Fruit fly (Drosophila melanogaster) whole organism, embryonic: ENCODE data around the gene CG10376.

ENCODE experiments used
- Ada2b ChIP-seq: fragments of 200-800 bp; sonication (Bioruptor generic); IDR thresholded peaks from 2 replicates; pipeline ENCODE4 v1.3.6; 2022; ENCODE audit warnings: missing biosample characterization, missing genetic modification characterization
- Asciz ChIP-seq: fragments of 200-800 bp; sonication (Bioruptor generic); optimal IDR thresholded peaks from 2 replicates; lab custom pipeline; 2017; ENCODE audit warnings: missing biosample characterization, mild to moderate bottlenecking, missing genetic modification characterization, missing genetic modification reagents
- Atf-2 ChIP-seq: fragments of 200-800 bp; sonication (Bioruptor generic); optimal IDR thresholded peaks from 2 replicates; lab custom pipeline; 2016; ENCODE audit warnings: missing biosample characterization, missing genetic modification characterization
- Atf6 ChIP-seq: fragments of 200-800 bp; sonication (Bioruptor generic); IDR thresholded peaks from 2 replicates; pipeline ENCODE4 v1.3.6; 2022; ENCODE audit warnings: missing biosample characterization, missing genetic modification characterization
- CG10366 ChIP-seq: fragments of 200-800 bp; sonication (Bioruptor generic); IDR thresholded peaks from 2 replicates; pipeline ENCODE4 v1.3.6; 2022; ENCODE audit warnings: missing biosample characterization, missing genetic modification characterization
- CG10543 ChIP-seq: fragments of 200-800 bp; sonication (Bioruptor generic); optimal IDR thresholded peaks from 3 replicates; lab custom pipeline; 2017; ENCODE audit warnings: missing biosample characterization, mild to moderate bottlenecking, missing genetic modification characterization, moderate library complexity
- CG11093 ChIP-seq: fragments of 200-800 bp; sonication (Bioruptor generic); IDR thresholded peaks from 3 replicates; pipeline ENCODE4 v1.3.6; 2022; ENCODE audit warnings: missing biosample characterization, missing genetic modification characterization
- CG11456 ChIP-seq: fragments of 200-800 bp; sonication (Bioruptor generic); IDR thresholded peaks from 3 replicates; pipeline ENCODE4 v1.3.6; 2022; ENCODE audit warnings: missing biosample characterization, missing genetic modification characterization
- CG12744 ChIP-seq: fragments of 200-800 bp; sonication (Bioruptor generic); optimal IDR thresholded peaks from 2 replicates; lab custom pipeline; 2016; ENCODE audit warnings: missing biosample characterization, missing genetic modification characterization
- CG13624 ChIP-seq: fragments of 200-800 bp; sonication (Bioruptor generic); optimal IDR thresholded peaks from 2 replicates; lab custom pipeline; 2016; ENCODE audit warnings: missing biosample characterization, missing genetic modification characterization
- CG14014 ChIP-seq: fragments of 200-800 bp; sonication (Bioruptor generic); IDR thresholded peaks from 2 replicates; pipeline ENCODE4 v1.3.6; 2022; ENCODE audit warnings: missing biosample characterization, missing genetic modification characterization
- CG17359 ChIP-seq: fragments of 200-800 bp; sonication (Bioruptor generic); optimal IDR thresholded peaks from 3 replicates; lab custom pipeline; 2018; ENCODE audit warnings: missing biosample characterization, mild to moderate bottlenecking, missing genetic modification characterization, moderate library complexity
- CG17802 ChIP-seq: fragments of 200-800 bp; sonication (Bioruptor generic); optimal IDR thresholded peaks from 2 replicates; lab custom pipeline; 2018; ENCODE audit warnings: missing biosample characterization, mild to moderate bottlenecking, missing genetic modification characterization, moderate library complexity
- CG30403 ChIP-seq: fragments of 200-800 bp; sonication (Bioruptor generic); optimal IDR thresholded peaks from 3 replicates; lab custom pipeline; 2016; ENCODE audit warnings: missing biosample characterization, missing genetic modification characterization
- CG3838 ChIP-seq: fragments of 200-800 bp; sonication (Bioruptor generic); optimal IDR thresholded peaks from 3 replicates; lab custom pipeline; 2016; ENCODE audit warnings: missing biosample characterization, missing genetic modification characterization
- CG42726 ChIP-seq: fragments of 200-800 bp; sonication (Bioruptor generic); IDR thresholded peaks from 2 replicates; pipeline ENCODE4 v1.3.6; 2022; ENCODE audit warnings: missing biosample characterization, missing genetic modification characterization; ENCODE audit not compliant: partially characterized antibody
- CG6654 ChIP-seq: fragments of 200-800 bp; sonication (Bioruptor generic); optimal IDR thresholded peaks from 2 replicates; lab custom pipeline; 2017; ENCODE audit warnings: missing biosample characterization, mild to moderate bottlenecking, missing genetic modification characterization
- CG6854 ChIP-seq: fragments of 200-800 bp; sonication (Bioruptor generic); optimal IDR thresholded peaks from 3 replicates; lab custom pipeline; 2017; ENCODE audit warnings: missing biosample characterization, mild to moderate bottlenecking, missing genetic modification characterization
- CG7745 ChIP-seq: fragments of 200-800 bp; sonication (Bioruptor generic); optimal IDR thresholded peaks from 2 replicates; lab custom pipeline; 2018; ENCODE audit warnings: missing biosample characterization, mild to moderate bottlenecking, missing genetic modification characterization, moderate library complexity
- CG8089 ChIP-seq: fragments of 200-800 bp; sonication (Bioruptor generic); optimal IDR thresholded peaks from 3 replicates; lab custom pipeline; 2016; ENCODE audit warnings: missing biosample characterization, missing genetic modification characterization
- CG9817 ChIP-seq: fragments of 200-800 bp; sonication (Bioruptor generic); optimal IDR thresholded peaks from 2 replicates; lab custom pipeline; 2018; ENCODE audit warnings: missing biosample characterization, mild to moderate bottlenecking, missing genetic modification characterization, moderate library complexity
- CHES-1-like ChIP-seq: fragments of 200-800 bp; sonication (Bioruptor generic); optimal IDR thresholded peaks from 2 replicates; lab custom pipeline; 2016; ENCODE audit warnings: missing biosample characterization, missing genetic modification characterization
- Dek ChIP-seq: fragments of 200-800 bp; sonication (Bioruptor generic); optimal IDR thresholded peaks from 3 replicates; lab custom pipeline; 2019; ENCODE audit warnings: missing biosample characterization, mild to moderate bottlenecking, missing genetic modification characterization, moderate library complexity
- Elba2 ChIP-seq: fragments of 200-800 bp; sonication (Bioruptor generic); optimal IDR thresholded peaks from 3 replicates; lab custom pipeline; 2016; ENCODE audit warnings: missing biosample characterization, missing genetic modification characterization
- Ets65A ChIP-seq: fragments of 200-800 bp; sonication (Bioruptor generic); peaks from one replicate; lab custom pipeline; 2016; ENCODE audit warnings: missing biosample characterization, missing genetic modification characterization
- Lhr ChIP-seq: fragments of 200-800 bp; sonication (Bioruptor generic); optimal IDR thresholded peaks from 3 replicates; lab custom pipeline; 2017; ENCODE audit warnings: mild to moderate bottlenecking, missing biosample characterization, missing genetic modification reagents, missing genetic modification characterization
- Med ChIP-seq: fragments of 200-800 bp; sonication (Bioruptor generic); peaks from one replicate; lab custom pipeline; 2016; ENCODE audit warnings: missing biosample characterization, missing genetic modification characterization, mild to moderate bottlenecking, inconsistent platforms, moderate library complexity
- Mes4 ChIP-seq: fragments of 200-800 bp; sonication (Bioruptor generic); optimal IDR thresholded peaks from 2 replicates; lab custom pipeline; 2016; ENCODE audit warnings: missing biosample characterization, missing genetic modification characterization
- NFAT ChIP-seq: fragments of 200-800 bp; sonication (Bioruptor generic); IDR thresholded peaks from 2 replicates; pipeline ENCODE4 v1.3.6; 2022; ENCODE audit warnings: missing biosample characterization, missing genetic modification characterization
- PHDP ChIP-seq: fragments of 200-800 bp; sonication (Bioruptor generic); optimal IDR thresholded peaks from 3 replicates; lab custom pipeline; 2018; ENCODE audit warnings: missing biosample characterization, mild to moderate bottlenecking, missing genetic modification characterization, moderate library complexity
- Sry-δ ChIP-seq: fragments of 200-800 bp; sonication (Bioruptor generic); optimal IDR thresholded peaks from 2 replicates; lab custom pipeline; 2016; ENCODE audit warnings: missing biosample characterization, missing genetic modification characterization
- Ssrp ChIP-seq: fragments of 200-800 bp; sonication (Bioruptor generic); optimal IDR thresholded peaks from 2 replicates; lab custom pipeline; 2018; ENCODE audit warnings: missing biosample characterization, mild to moderate bottlenecking, missing genetic modification characterization, moderate library complexity
- cg ChIP-seq: fragments of 200-800 bp; sonication (Bioruptor generic); optimal IDR thresholded peaks from 3 replicates; lab custom pipeline; 2019; ENCODE audit warnings: missing biosample characterization, mild to moderate bottlenecking, missing genetic modification characterization, moderate library complexity
- dmrt99B ChIP-seq: fragments of 200-800 bp; sonication (Bioruptor generic); optimal IDR thresholded peaks from 2 replicates; lab custom pipeline; 2018; ENCODE audit warnings: missing biosample characterization, mild to moderate bottlenecking, missing genetic modification characterization, moderate library complexity
- ems ChIP-seq: fragments of 200-800 bp; sonication (Bioruptor generic); optimal IDR thresholded peaks from 3 replicates; lab custom pipeline; 2016; ENCODE audit warnings: missing biosample characterization, missing genetic modification characterization
- ewg ChIP-seq: fragments of 200-800 bp; sonication (Bioruptor generic); optimal IDR thresholded peaks from 3 replicates; lab custom pipeline; 2017; ENCODE audit warnings: mild to moderate bottlenecking, missing biosample characterization, missing genetic modification reagents, missing genetic modification characterization
- gcm ChIP-seq: fragments of 200-800 bp; sonication (Bioruptor generic); optimal IDR thresholded peaks from 2 replicates; lab custom pipeline; 2019; ENCODE audit warnings: missing biosample characterization, mild to moderate bottlenecking, missing genetic modification characterization, moderate library complexity
- hkb ChIP-seq, 2 experiments: fragments of 200-800 bp in 1 of 2; fragments of >200 bp in 1 of 2; sonication (Bioruptor generic) in 1 of 2; IDR thresholded peaks in 1 of 2; optimal IDR thresholded peaks in 1 of 2; 2 replicates each; pipeline versions ENCODE4 v1.3.6 to Lab custom; 2017 to 2022; ENCODE audit warnings: missing biosample characterization in 1 of 2, missing genetic modification characterization in 1 of 2
- hth ChIP-seq: fragments of >200 bp; optimal IDR thresholded peaks from 2 replicates; lab custom pipeline; 2017; ENCODE audit warnings: inconsistent platforms
- jigr1 ChIP-seq: fragments of 200-800 bp; sonication (Bioruptor generic); IDR thresholded peaks from 3 replicates; pipeline ENCODE4 v1.3.6; 2022; ENCODE audit warnings: missing biosample characterization, missing genetic modification characterization
- lab ChIP-seq: fragments of 200-800 bp; sonication (Bioruptor generic); optimal IDR thresholded peaks from 3 replicates; lab custom pipeline; 2017; ENCODE audit warnings: missing biosample characterization, missing genetic modification characterization, mild to moderate bottlenecking, moderate library complexity, missing genetic modification reagents
- lola ChIP-seq, 3 experiments: fragments of >200 bp in 2 of 3; fragments of 200-800 bp in 1 of 3; sonication (Bioruptor generic) in 1 of 3; optimal IDR thresholded peaks; 2 replicates each; lab custom pipeline; 2017 to 2019; ENCODE audit warnings: missing biosample characterization in 3 of 3, missing genetic modification characterization in 3 of 3, mild to moderate bottlenecking in 1 of 3, moderate library complexity in 1 of 3
- mirr ChIP-seq: fragments of 200-800 bp; sonication (Bioruptor generic); optimal IDR thresholded peaks from 3 replicates; lab custom pipeline; 2018; ENCODE audit warnings: missing biosample characterization, mild to moderate bottlenecking, missing genetic modification characterization
- pan ChIP-seq, 4 experiments: fragments of >200 bp in 3 of 4; fragments of 200-800 bp in 1 of 4; sonication (Bioruptor generic) in 1 of 4; optimal IDR thresholded peaks in 3 of 4; IDR thresholded peaks in 1 of 4; 2 replicates each; pipeline versions ENCODE4 v1.3.6 to Lab custom; 2017 to 2022; ENCODE audit warnings: missing biosample characterization in 2 of 4, missing genetic modification characterization in 2 of 4, mixed read lengths in 1 of 4
- seq ChIP-seq: fragments of 200-800 bp; sonication (Bioruptor generic); IDR thresholded peaks from 2 replicates; pipeline ENCODE4 v1.3.6; 2022; ENCODE audit warnings: missing biosample characterization, missing genetic modification characterization
- sisA ChIP-seq: fragments of 200-800 bp; sonication (Bioruptor generic); IDR thresholded peaks from 2 replicates; pipeline ENCODE4 v1.3.6; 2022; ENCODE audit warnings: missing biosample characterization, missing genetic modification characterization
- toy ChIP-seq: fragments of 200-800 bp; sonication (Bioruptor generic); IDR thresholded peaks from 2 replicates; pipeline ENCODE4 v1.3.6; 2022; ENCODE audit warnings: missing biosample characterization, missing genetic modification characterization
- unc-4 ChIP-seq: fragments of 200-800 bp; sonication (Bioruptor generic); IDR thresholded peaks from 2 replicates; pipeline ENCODE4 v1.3.6; 2022; ENCODE audit warnings: missing biosample characterization, missing genetic modification characterization; ENCODE audit not compliant: partially characterized antibody
- zfh2 ChIP-seq: fragments of 200-800 bp; sonication (Bioruptor generic); optimal IDR thresholded peaks from 2 replicates; lab custom pipeline; 2016; ENCODE audit warnings: missing biosample characterization, missing genetic modification characterization

The CG10376 gene

DNA sequence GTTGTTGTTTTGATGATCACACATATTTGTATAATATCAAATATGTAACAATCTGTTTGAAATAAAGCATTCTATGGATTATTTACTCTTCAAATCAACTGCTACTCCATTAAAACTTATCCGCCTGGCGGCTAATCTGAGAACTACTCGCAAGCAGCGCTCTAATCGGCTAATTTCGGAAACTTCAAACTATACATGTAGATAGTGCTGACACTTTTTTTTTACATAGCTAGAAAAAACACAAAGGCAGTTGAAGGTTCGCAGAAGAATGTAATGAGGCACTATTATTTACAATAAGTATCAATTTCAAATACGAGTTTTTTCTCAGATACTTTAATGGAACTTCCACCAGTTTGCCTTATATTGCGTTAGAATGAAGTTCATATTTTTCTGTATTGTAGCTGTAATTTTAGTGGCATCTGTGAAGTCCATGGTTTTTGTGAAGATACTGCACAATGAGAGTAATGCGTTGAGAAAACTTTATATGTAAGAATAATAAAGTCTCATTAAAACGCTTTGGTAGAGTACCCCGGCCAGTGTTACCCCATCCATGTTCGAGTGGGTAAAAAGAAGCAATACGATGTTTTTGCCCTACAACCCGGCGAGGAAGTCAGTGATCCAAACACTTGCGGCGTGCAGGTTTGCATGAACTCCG is 36.8 kb downstream of the CG10376 start (continued):
- TF ChIP-seq Dek (tag; lab: Kevin White, UChicago) (peak; percentile 8), cg (GFP tag; lab: Kevin White, UChicago) (no peak), ems (GFP tag; lab: Kevin White, UChicago) (peak; percentile 31), Lhr (GFP tag; lab: Kevin White, UChicago) (peak; percentile 83), sisA (GFP tag; lab: Robert Waterston, UW) (peak; percentile 49), jigr1 (GFP tag; lab: Robert Waterston, UW) (no peak), gcm (GFP tag; lab: Kevin White, UChicago) (no peak), Mes4 (GFP tag; lab: Kevin White, UChicago) (peak; percentile 20), CG17802 (tag; lab: Kevin White, UChicago) (peak; percentile 37), PHDP (tag; lab: Kevin White, UChicago) (no peak), Atf-2 (GFP tag; lab: Kevin White, UChicago) (peak; percentile 4), CG9817 (tag; lab: Kevin White, UChicago) (peak; percentile 60), Sry-δ (peak; percentile 44), Elba2 (GFP tag; lab: Kevin White, UChicago) (peak; percentile 2), hth (lab: Kevin White, UChicago) (no peak), hkb (optimal IDR thresholded peaks at IDR 0.05; lab: Kevin White, UChicago) (no peak), hkb (GFP tag; IDR thresholded peaks at IDR 0.05; lab: Robert Waterston, UW) (no peak), Ssrp (tag; lab: Kevin White, UChicago) (peak; percentile 14), Ada2b (no peak), CG30403 (GFP tag; lab: Kevin White, UChicago) (peak; percentile 60), CG14014 (GFP tag; lab: Robert Waterston, UW) (0 out of 2 replicates have a peak, but pooled peaks have one; percentile 31), CG42726 (GFP tag; lab: Robert Waterston, UW) (peak; percentile 77), lola (GFP tag; optimal IDR thresholded peaks at IDR 0.05; lab: Kevin White, UChicago) (no peak), mirr (GFP tag; lab: Kevin White, UChicago) (no peak), CG6654 (GFP tag; lab: Kevin White, UChicago) (no peak), CG11456 (peak; percentile 90), ewg (no peak), NFAT (GFP tag; lab: Robert Waterston, UW) (peak; percentile 82), unc-4 (GFP tag; lab: Robert Waterston, UW) (no peak), Asciz (GFP tag; lab: Kevin White, UChicago) (no peak), CG3838 (no peak), lab (GFP tag; lab: Kevin White, UChicago) (peak; percentile 9), pan (optimal IDR thresholded peaks at IDR 0.05; lab: Kevin White, UChicago) (no peak), pan (GFP tag; optimal IDR thresholded peaks at IDR 0.05 in 1 of 2, IDR thresholded peaks at IDR 0.05 in 1 of 2) (no peak), CG12744 (GFP tag; lab: Kevin White, UChicago) (peak; percentile 21), Med (GFP tag; lab: Kevin White, UChicago) (peak; percentile 92), CG10543 (GFP tag; lab: Kevin White, UChicago) (no peak), CG8089 (GFP tag; lab: Kevin White, UChicago) (peak; percentile 30), Atf6 (GFP tag; lab: Robert Waterston, UW) (no peak), CG17359 (tag; lab: Kevin White, UChicago) (peak; percentile 34), zfh2 (peak; percentile 7), CHES-1-like (GFP tag; lab: Kevin White, UChicago) (no peak), Ets65A (GFP tag; lab: Kevin White, UChicago) (peak; percentile 92), CG6854 (no peak), toy (GFP tag; lab: Robert Waterston, UW) (no peak), CG7745 (no peak), CG13624 (GFP tag; lab: Kevin White, UChicago) (peak; percentile 64), dmrt99B (tag; lab: Kevin White, UChicago) (no peak), CG10366 (GFP tag; lab: Robert Waterston, UW) (peak; percentile 56; the same call in 1 of the 2 replicates), seq (GFP tag; lab: Robert Waterston, UW) (no peak), CG11093 (GFP tag; lab: Robert Waterston, UW) (no peak)
